Worm (Caenorhabditis elegans): ENCODE measurements around the gene acc-4.

DNA sequence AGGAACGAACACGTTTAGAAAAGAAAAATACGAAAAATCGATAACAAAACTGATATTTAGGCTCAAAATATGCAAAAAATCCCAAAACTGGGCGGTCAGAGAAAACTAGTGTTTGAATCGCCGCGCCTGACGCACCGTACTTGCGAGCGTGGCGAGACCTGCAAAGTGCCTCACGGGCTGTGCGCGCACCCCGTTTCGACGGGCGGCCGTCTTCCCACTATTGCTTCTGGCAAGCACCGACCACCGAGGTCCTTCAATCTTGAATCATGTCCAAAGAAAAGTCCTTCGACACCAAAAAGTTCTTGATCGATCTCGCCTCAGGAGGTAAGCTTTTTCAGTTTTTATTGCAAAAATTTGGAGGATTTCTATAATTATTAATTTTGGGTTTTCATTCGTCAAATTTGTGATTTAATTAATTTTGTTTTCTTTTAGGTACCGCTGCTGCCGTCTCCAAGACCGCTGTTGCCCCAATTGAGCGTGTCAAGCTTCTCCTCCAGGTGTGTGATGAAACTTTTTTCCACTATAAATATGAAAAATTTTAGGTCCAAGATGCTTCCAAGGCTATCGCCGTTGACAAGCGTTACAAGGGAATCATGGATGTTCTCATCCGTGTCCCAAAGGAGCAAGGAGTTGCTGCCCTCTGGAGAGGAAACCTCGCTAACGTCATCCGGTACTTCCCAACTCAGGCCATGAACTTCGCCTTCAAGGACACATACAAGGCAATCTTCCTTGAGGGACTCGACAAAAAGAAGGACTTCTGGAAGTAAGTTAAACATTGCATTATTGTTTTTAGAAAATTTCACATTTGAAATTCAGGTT lies 20.8 kb downstream of the acc-4 start, which contains the start of gene ant-1.1:
- TF ChIP-seq flt-1 (GFP tag; IDR thresholded peaks at IDR 0.05) (peak; percentile 85), tab-1 (GFP tag; IDR thresholded peaks at IDR 0.05) (no peak), T22C8.4 (GFP tag; IDR thresholded peaks at IDR 0.05) (peak; percentile 39)
